Worm (Caenorhabditis elegans) whole organism, midembryonic: Measurements from ENCODE around the gene srw-19.

Experiments
- flt-1 ChIP-seq: fragments of 200-800 bp; sonication (Bioruptor generic); IDR thresholded peaks from 2 replicates; pipeline ENCODE4 v1.3.6; 2022; ENCODE audit warnings: missing genetic modification characterization, missing compliant biosample characterization
- med-1 ChIP-seq: sonication (generic microtip); optimal IDR thresholded peaks from 2 replicates; lab custom pipeline; 2017; ENCODE audit warnings: missing genetic modification characterization, mild to moderate bottlenecking, missing compliant biosample characterization, antibody characterized with exemption, missing genetic modification reagents; ENCODE audit not compliant: insufficient read depth

ce11 chrV:15272263-15272662 lies 8.9 kb downstream of the srw-19 start, which contains the start of gene T10H4.4:
- TF ChIP-seq flt-1 (GFP tag; lab: Robert Waterston, UW) (no peak), med-1 (GFP tag; lab: Kevin White, UChicago) (no peak)
